Worm (Caenorhabditis elegans): ENCODE results near the gene slc-28.2.

The slc-28.2 gene

DNA sequence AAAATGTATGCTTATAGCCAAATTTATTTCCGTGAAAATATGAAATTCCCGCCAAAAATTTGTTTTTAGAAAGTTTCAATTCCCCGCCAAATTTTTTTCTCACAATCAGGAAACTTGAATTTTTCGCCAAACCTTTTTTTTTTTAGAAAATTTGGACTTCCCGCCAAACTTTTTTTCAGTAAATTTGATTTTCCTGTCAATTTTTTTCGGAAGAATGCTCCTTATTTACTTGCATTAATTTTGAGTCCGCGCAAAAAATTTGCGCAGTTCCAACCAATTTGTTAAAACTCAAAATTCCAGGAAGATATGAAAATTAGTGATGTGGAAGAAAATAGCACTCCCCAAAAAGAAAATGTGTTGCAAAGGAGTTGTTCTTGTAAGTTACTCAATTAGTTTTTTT is at the start of gene slc-28.2:
Gene slc-28.2 (plus strand): TSS at position 301 of the 400 bp plus-strand sequence.
- no peak for TF ChIP-seq akir-1 (GFP tag; optimal IDR thresholded peaks at IDR 0.05)
- TF ChIP-seq ceh-27 (GFP tag; optimal IDR thresholded peaks at IDR 0.05), result no peak

DNA sequence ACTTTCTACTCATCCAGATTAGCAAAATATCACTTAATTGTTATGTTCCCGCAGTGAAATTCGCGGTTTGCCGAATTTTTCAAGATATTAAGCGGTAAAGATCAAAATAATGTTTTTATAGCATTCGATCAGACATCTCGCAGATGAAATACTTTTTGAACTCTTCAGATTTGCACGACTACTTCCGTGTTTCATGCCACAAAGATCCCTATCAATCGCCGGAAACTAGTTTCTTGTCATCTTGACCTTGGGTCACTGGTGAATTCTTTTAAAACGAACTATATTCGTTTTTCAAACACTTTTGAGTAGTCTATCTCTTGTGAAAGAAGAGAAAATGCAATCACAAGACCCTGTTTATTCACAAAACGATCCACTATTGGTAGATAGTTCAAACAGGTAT is 47.0 kb upstream of the slc-28.2 start, which contains the start of gene txt-11:
Gene txt-11 (plus strand): TSS at position 301 of the 400 bp plus-strand sequence.
- TF ChIP-seq atf-7 (tag; optimal IDR thresholded peaks at IDR 0.05), result no peak
- no peak for TF ChIP-seq mxl-1 (tag; optimal IDR thresholded peaks at IDR 0.05)
- TF ChIP-seq unc-62 (GFP tag; optimal IDR thresholded peaks at IDR 0.05), result no peak
- no peak for TF ChIP-seq F52B5.7 (tag; optimal IDR thresholded peaks at IDR 0.05)
- TF ChIP-seq bed-1 (GFP tag; IDR thresholded peaks at IDR 0.05), result no peak
- TF ChIP-seq F23B12.7 (tag; optimal IDR thresholded peaks at IDR 0.05; ENCODE audit: insufficient read depth), result no peak
- no peak for TF ChIP-seq mes-4 (tag; optimal IDR thresholded peaks at IDR 0.05)
- no peak for TF ChIP-seq lin-35 (GFP tag; optimal IDR thresholded peaks at IDR 0.05)
- TF ChIP-seq attf-6 (GFP tag; IDR thresholded peaks at IDR 0.05), result no peak
- TF ChIP-seq ztf-26 (tag; optimal IDR thresholded peaks at IDR 0.05), result no peak

DNA sequence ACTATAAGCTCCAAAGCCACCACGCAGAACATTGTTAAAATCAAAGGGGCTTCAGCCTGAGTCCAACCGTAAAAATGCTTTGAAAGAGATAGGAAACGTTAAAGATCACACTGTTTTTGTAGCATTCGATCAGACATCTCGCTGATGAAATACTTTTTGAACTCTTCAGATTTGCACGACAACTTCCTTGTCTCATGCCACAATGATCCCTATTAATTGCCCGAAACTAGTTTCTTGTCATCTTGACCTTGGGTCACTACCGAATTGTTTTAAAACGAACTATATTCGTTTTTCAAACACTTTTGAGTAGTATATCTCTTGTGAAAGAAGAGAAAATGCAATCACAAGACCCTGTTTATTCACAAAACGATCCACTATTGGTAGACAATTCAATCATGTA is 42.1 kb upstream of the slc-28.2 start, which contains the start of gene T20D4.3:
Gene T20D4.3 (plus strand): TSS at position 301 of the 400 bp plus-strand sequence.
- TF ChIP-seq chd-7 (tag; optimal IDR thresholded peaks at IDR 0.05) (no peak), ets-4 (GFP tag; optimal IDR thresholded peaks at IDR 0.05) (no peak), atf-7 (tag; optimal IDR thresholded peaks at IDR 0.05) (no peak), aptf-3 (GFP tag; IDR thresholded peaks at IDR 0.05) (no peak), let-607 (tag; optimal IDR thresholded peaks at IDR 0.05) (no peak), ztf-6 (GFP tag; IDR thresholded peaks at IDR 0.05) (no peak)

DNA sequence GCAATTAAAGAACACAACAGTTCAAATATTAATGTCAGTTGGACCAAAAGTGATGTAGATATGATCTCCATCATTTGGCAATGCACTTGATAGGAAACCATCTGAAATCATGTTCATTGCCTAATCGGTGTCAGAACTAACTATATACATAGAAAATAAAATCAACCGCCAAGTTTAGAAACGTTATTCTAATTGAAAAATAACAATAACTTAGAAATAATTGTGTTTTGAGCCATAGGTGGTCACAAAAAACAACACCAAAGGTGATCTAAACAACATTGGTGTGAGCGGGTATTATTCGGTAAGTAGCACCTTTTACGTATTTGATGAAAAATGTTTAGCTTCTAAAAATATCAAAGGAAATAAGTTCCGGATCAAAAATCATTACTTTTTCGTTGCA is 35.7 kb upstream of the slc-28.2 start, which contains the start of gene srab-21:
Gene srab-21 (minus strand): TSS at position 101 of the 400 bp plus-strand sequence.
- TF ChIP-seq lin-54 (GFP tag; optimal IDR thresholded peaks at IDR 0.05) (no peak), nfya-2 (GFP tag; IDR thresholded peaks at IDR 0.05) (no peak), K12H6.12 (tag; optimal IDR thresholded peaks at IDR 0.05) (no peak), F22D6.2 (tag; optimal IDR thresholded peaks at IDR 0.05) (no peak), hlh-26 (GFP tag; conservative IDR thresholded peaks at IDR 0.05) (no peak), bed-1 (GFP tag; IDR thresholded peaks at IDR 0.05) (no peak), ceh-91 (GFP tag; IDR thresholded peaks at IDR 0.05) (no peak), aptf-3 (GFP tag; IDR thresholded peaks at IDR 0.05) (no peak), B0261.1 (tag; optimal IDR thresholded peaks at IDR 0.05) (no peak), xnd-1 (tag; optimal IDR thresholded peaks at IDR 0.05) (no peak), lsl-1 (GFP tag; optimal IDR thresholded peaks at IDR 0.05) (no peak), ccch-3 (GFP tag; optimal IDR thresholded peaks at IDR 0.05) (no peak), fkh-3 (tag; optimal IDR thresholded peaks at IDR 0.05) (no peak), atf-7 (tag; optimal IDR thresholded peaks at IDR 0.05) (no peak), nfya-1 (tag; optimal IDR thresholded peaks at IDR 0.05; ENCODE audit: borderline replicate concordance, insufficient read depth) (no peak), B0336.3 (GFP tag; IDR thresholded peaks at IDR 0.05) (no peak), nhr-179 (tag; optimal IDR thresholded peaks at IDR 0.05) (no peak)

DNA sequence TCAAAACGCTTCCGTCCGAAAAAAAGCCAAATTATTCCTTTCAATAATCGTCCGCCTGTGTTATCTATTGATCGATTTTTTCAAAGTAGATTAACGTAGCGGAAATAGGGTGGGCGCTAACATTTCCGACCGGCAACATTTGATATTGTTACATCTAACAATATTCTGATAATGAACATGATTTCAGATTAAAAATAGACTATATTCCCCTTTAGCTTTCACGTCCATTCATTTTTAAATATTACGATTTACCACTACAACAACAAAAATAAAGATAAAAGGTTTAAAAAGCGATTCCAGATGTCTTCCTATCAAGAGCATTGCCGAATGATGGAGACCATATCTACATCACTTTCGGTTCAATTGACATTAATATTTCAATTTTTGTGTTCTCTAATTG is 33.9 kb upstream of the slc-28.2 start, which contains the start of gene srab-22:
Gene srab-22 (plus strand): TSS at position 301 of the 400 bp plus-strand sequence.
- TF ChIP-seq hlh-12 (tag; optimal IDR thresholded peaks at IDR 0.05) (no peak), repo-1 (tag; optimal IDR thresholded peaks at IDR 0.05) (no peak), nhr-120 (GFP tag; IDR thresholded peaks at IDR 0.05) (no peak), madf-10 (tag; optimal IDR thresholded peaks at IDR 0.05) (no peak), unc-130 (GFP tag; optimal IDR thresholded peaks at IDR 0.05) (no peak), Y53F4B.3 (GFP tag; IDR thresholded peaks at IDR 0.05) (no peak), ztf-26 (tag; optimal IDR thresholded peaks at IDR 0.05) (no peak), nhr-90 (tag; optimal IDR thresholded peaks at IDR 0.05) (no peak)

Data from whole organism, young adult.